Worm (Caenorhabditis elegans): ENCODE results near the gene B0273.1.

The B0273.1 gene

ce11 chrIV:5473098-5473497 is 20.7 kb upstream of the B0273.1 start (continued):
- TF ChIP-seq xnd-1 (tag; optimal IDR thresholded peaks at IDR 0.05) = peak; percentile 33
- TF ChIP-seq nhr-80 (tag; optimal IDR thresholded peaks at IDR 0.05) = no peak
- no peak for TF ChIP-seq mcd-1 (GFP tag; IDR thresholded peaks at IDR 0.05)
- TF ChIP-seq ztf-25 (GFP tag; IDR thresholded peaks at IDR 0.05) = no peak
- no peak for TF ChIP-seq ceh-40 (GFP tag; IDR thresholded peaks at IDR 0.05)
- TF ChIP-seq unc-130 (GFP tag; optimal IDR thresholded peaks at IDR 0.05) = peak; percentile 12
- peak; percentile 74; the same call in 1 of the 2 replicates for TF ChIP-seq Y53G8AR.9 (GFP tag; conservative IDR thresholded peaks at IDR 0.05)
- TF ChIP-seq D2030.7 (GFP tag; IDR thresholded peaks at IDR 0.05) = peak; percentile 55; the same call in 1 of the 2 replicates
- no peak for TF ChIP-seq nhr-27 (tag; optimal IDR thresholded peaks at IDR 0.05)
- TF ChIP-seq athp-1 (tag; optimal IDR thresholded peaks at IDR 0.05) = no peak
- no peak for TF ChIP-seq madf-3 (GFP tag; IDR thresholded peaks at IDR 0.05)
- TF ChIP-seq fkh-3 (tag; optimal IDR thresholded peaks at IDR 0.05) = no peak
- no peak; the same call in 1 of the 2 replicates for TF ChIP-seq dox-1 (GFP tag; IDR thresholded peaks at IDR 0.05)
- TF ChIP-seq ama-1 (optimal IDR thresholded peaks at IDR 0.05) = no peak
- TF ChIP-seq ama-1 (GFP tag; optimal IDR thresholded peaks at IDR 0.05) = peak in 1 of 2 experiments; percentile 64
- no peak for TF ChIP-seq ccch-3 (GFP tag; optimal IDR thresholded peaks at IDR 0.05)
- TF ChIP-seq rec-8 (tag; optimal IDR thresholded peaks at IDR 0.05) = no peak
- TF ChIP-seq nfyb-1 (GFP tag; IDR thresholded peaks at IDR 0.05) = 0 out of 2 replicates have a peak, but pooled peaks have one; percentile 8
- TF ChIP-seq rpc-1 (optimal IDR thresholded peaks at IDR 0.05) = no peak
- no peak for TF ChIP-seq rpc-1 (tag; optimal IDR thresholded peaks at IDR 0.05)
- TF ChIP-seq ztf-18 (tag; optimal IDR thresholded peaks at IDR 0.05) = no peak
- TF ChIP-seq egrh-3 (GFP tag; IDR thresholded peaks at IDR 0.05) = no peak
- no peak for TF ChIP-seq ceh-100 (GFP tag; IDR thresholded peaks at IDR 0.05)
- peak; percentile 85 for TF ChIP-seq attf-6 (GFP tag; IDR thresholded peaks at IDR 0.05)
- 0 out of 2 replicates have a peak, but pooled peaks have one; percentile 20 for TF ChIP-seq ceh-91 (GFP tag; IDR thresholded peaks at IDR 0.05)
- no peak for TF ChIP-seq ztf-22 (GFP tag; optimal IDR thresholded peaks at IDR 0.05)
- no peak for TF ChIP-seq ztf-28 (GFP tag; IDR thresholded peaks at IDR 0.05)
- no peak for TF ChIP-seq nhr-90 (tag; optimal IDR thresholded peaks at IDR 0.05)
- TF ChIP-seq hmg-20 (GFP tag; IDR thresholded peaks at IDR 0.05) = no peak; the same call in 1 of the 2 replicates
- TF ChIP-seq B0035.1 (tag; optimal IDR thresholded peaks at IDR 0.05) = no peak
- no peak for TF ChIP-seq dpff-1 (tag; optimal IDR thresholded peaks at IDR 0.05)
- TF ChIP-seq nfya-2 (GFP tag; IDR thresholded peaks at IDR 0.05) = no peak; the same call in 1 of the 2 replicates
- no peak for TF ChIP-seq lag-1 (GFP tag; IDR thresholded peaks at IDR 0.05)
- peak; percentile 67 for TF ChIP-seq snpc-1.3 (tag; optimal IDR thresholded peaks at IDR 0.05; ENCODE audit: insufficient read depth)
- TF ChIP-seq hlh-12 (tag; optimal IDR thresholded peaks at IDR 0.05) = no peak
- TF ChIP-seq pbrm-1 (GFP tag; IDR thresholded peaks at IDR 0.05) = no peak; the same call in 1 of the 2 replicates
- no peak for TF ChIP-seq ztf-6 (GFP tag; IDR thresholded peaks at IDR 0.05)
- no peak for TF ChIP-seq him-1 (tag; optimal IDR thresholded peaks at IDR 0.05)
- no peak for TF ChIP-seq K11D2.4 (GFP tag; IDR thresholded peaks at IDR 0.05)
- no peak for TF ChIP-seq ceh-79 (tag; optimal IDR thresholded peaks at IDR 0.05)
- TF ChIP-seq chd-7 (tag; optimal IDR thresholded peaks at IDR 0.05) = no peak
- no peak; the same call in 1 of the 2 replicates for TF ChIP-seq F39B2.1 (GFP tag; IDR thresholded peaks at IDR 0.05)
- TF ChIP-seq ZK185.1 (tag; optimal IDR thresholded peaks at IDR 0.05; ENCODE audit: poor library complexity, severe bottlenecking) = no peak
- no peak for TF ChIP-seq tbx-9 (tag; optimal IDR thresholded peaks at IDR 0.05; ENCODE audit: borderline replicate concordance)
- peak; percentile 28 for TF ChIP-seq snpc-1.1 (tag; optimal IDR thresholded peaks at IDR 0.05; ENCODE audit: insufficient read depth)
- no peak for TF ChIP-seq bed-2 (GFP tag; IDR thresholded peaks at IDR 0.05)
- no peak for TF ChIP-seq pha-4 (tag; optimal IDR thresholded peaks at IDR 0.05)
- no peak for TF ChIP-seq ztf-26 (tag; optimal IDR thresholded peaks at IDR 0.05)
- peak; percentile 11 for TF ChIP-seq tlf-1 (GFP tag; optimal IDR thresholded peaks at IDR 0.05)
- TF ChIP-seq nhr-179 (tag; optimal IDR thresholded peaks at IDR 0.05) = no peak

Data from whole organism, young adult.